Worm (Caenorhabditis elegans): ENCODE results near the gene ndub-11.

DNA sequence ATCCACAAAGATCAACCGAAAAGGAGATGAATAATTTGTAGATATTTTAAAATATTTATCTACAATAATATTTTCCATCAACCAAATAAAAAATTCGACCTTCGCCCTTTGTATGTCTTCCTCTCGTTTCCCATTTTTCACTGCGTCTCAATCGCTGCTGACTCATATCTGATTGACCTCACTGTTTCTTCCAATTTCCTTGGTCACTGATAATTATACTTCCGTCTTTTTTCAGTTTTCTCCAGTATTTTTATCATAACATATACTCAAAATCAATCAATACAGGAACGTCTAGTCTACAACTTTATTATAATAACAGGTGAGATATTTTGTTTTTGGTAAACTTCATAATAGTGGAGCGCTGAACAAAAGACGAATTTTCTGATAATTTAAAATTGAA, 9.0 kb upstream of the ndub-11 start, which contains the start of gene pmk-3:
- TF ChIP-seq F13C5.2 (tag; optimal IDR thresholded peaks at IDR 0.05) = no peak
- no peak for TF ChIP-seq ceh-36 (tag; optimal IDR thresholded peaks at IDR 0.05)
- no peak for TF ChIP-seq hmbx-1 (tag; optimal IDR thresholded peaks at IDR 0.05)
